Fruit fly (Drosophila melanogaster) whole organism, embryonic: Measurements from ENCODE around the gene CG8191.

ENCODE experiments used
- CG1024 ChIP-seq: fragments of 200-800 bp; sonication (Bioruptor generic); IDR thresholded peaks from 2 replicates; pipeline ENCODE4 v1.3.6; 2022; ENCODE audit warnings: missing biosample characterization, missing genetic modification characterization
- CG11560 ChIP-seq: fragments of 200-800 bp; sonication (Bioruptor generic); IDR thresholded peaks from 3 replicates; pipeline ENCODE4 v1.3.6; 2022; ENCODE audit warnings: missing biosample characterization, missing genetic modification characterization
- CG12769 ChIP-seq: fragments of 200-800 bp; sonication (Bioruptor generic); optimal IDR thresholded peaks from 2 replicates; lab custom pipeline; 2019; ENCODE audit warnings: missing biosample characterization, mild to moderate bottlenecking, missing genetic modification characterization, moderate library complexity
- CG13424 ChIP-seq: fragments of 200-800 bp; sonication (Bioruptor generic); optimal IDR thresholded peaks from 2 replicates; lab custom pipeline; 2019; ENCODE audit warnings: missing biosample characterization, mild to moderate bottlenecking, missing genetic modification characterization, moderate library complexity
- CG14441 ChIP-seq: fragments of 200-800 bp; sonication (Bioruptor generic); IDR thresholded peaks from 2 replicates; pipeline ENCODE4 v1.3.6; 2022; ENCODE audit warnings: missing biosample characterization, missing genetic modification characterization
- CG14710 ChIP-seq: fragments of 200-800 bp; sonication (Bioruptor generic); optimal IDR thresholded peaks from 3 replicates; lab custom pipeline; 2019; ENCODE audit warnings: missing biosample characterization, mild to moderate bottlenecking, missing genetic modification characterization, moderate library complexity
- CG16813 ChIP-seq: fragments of 200-800 bp; sonication (Bioruptor generic); IDR thresholded peaks from 3 replicates; pipeline ENCODE4 v1.3.6; 2022; ENCODE audit warnings: missing biosample characterization, missing genetic modification characterization; ENCODE audit not compliant: partially characterized antibody
- CG16815 ChIP-seq: fragments of 200-800 bp; sonication (Bioruptor generic); optimal IDR thresholded peaks from 3 replicates; lab custom pipeline; 2017; ENCODE audit warnings: missing biosample characterization, mild to moderate bottlenecking, missing genetic modification characterization
- CG17612 ChIP-seq: fragments of 200-800 bp; sonication (Bioruptor generic); IDR thresholded peaks from 2 replicates; pipeline ENCODE4 v1.3.6; 2022; ENCODE audit warnings: missing biosample characterization, missing genetic modification characterization
- CG2120 ChIP-seq: fragments of 200-800 bp; sonication (Bioruptor generic); optimal IDR thresholded peaks from 3 replicates; lab custom pipeline; 2016; ENCODE audit warnings: missing biosample characterization, missing genetic modification characterization
- CG2202 ChIP-seq: fragments of 200-800 bp; sonication (Bioruptor generic); optimal IDR thresholded peaks from 2 replicates; lab custom pipeline; 2018; ENCODE audit warnings: missing biosample characterization, mild to moderate bottlenecking, missing genetic modification characterization
- CG2875 ChIP-seq: fragments of 200-800 bp; sonication (Bioruptor generic); optimal IDR thresholded peaks from 2 replicates; lab custom pipeline; 2017; ENCODE audit warnings: missing biosample characterization, mild to moderate bottlenecking, missing genetic modification characterization, missing genetic modification reagents
- CG4730 ChIP-seq: fragments of 200-800 bp; sonication (Bioruptor generic); IDR thresholded peaks from 2 replicates; pipeline ENCODE4 v1.3.6; 2022; ENCODE audit warnings: missing biosample characterization, missing genetic modification characterization
- CG6175 ChIP-seq: fragments of 200-800 bp; sonication (Bioruptor generic); IDR thresholded peaks from 3 replicates; pipeline ENCODE4 v1.3.6; 2022; ENCODE audit warnings: missing biosample characterization, missing genetic modification characterization
- CG8281 ChIP-seq: fragments of 200-800 bp; sonication (Bioruptor generic); optimal IDR thresholded peaks from 2 replicates; lab custom pipeline; 2018; ENCODE audit warnings: missing biosample characterization, mild to moderate bottlenecking, missing genetic modification characterization, moderate library complexity
- CG8290 ChIP-seq, 3 experiments: fragments of 200-800 bp; sonication (Bioruptor generic); optimal IDR thresholded peaks; 2 replicates each; lab custom pipeline; 2016 to 2019; ENCODE audit warnings: missing biosample characterization in 3 of 3, missing genetic modification characterization in 3 of 3, mild to moderate bottlenecking in 2 of 3, moderate library complexity in 1 of 3
- CG8478 ChIP-seq: fragments of >200 bp; optimal IDR thresholded peaks from 2 replicates; lab custom pipeline; 2018
- CG8765 ChIP-seq: fragments of 200-800 bp; sonication (Bioruptor generic); IDR thresholded peaks from 2 replicates; pipeline ENCODE4 v1.3.6; 2022; ENCODE audit warnings: missing biosample characterization, missing genetic modification characterization
- CG8924 ChIP-seq: fragments of 200-800 bp; optimal IDR thresholded peaks from 3 replicates; lab custom pipeline; 2019; ENCODE audit warnings: missing biosample characterization, mild to moderate bottlenecking, missing genetic modification characterization, moderate library complexity
- CG9215 ChIP-seq: fragments of 200-800 bp; sonication (Bioruptor generic); IDR thresholded peaks from 2 replicates; pipeline ENCODE4 v1.3.6; 2022; ENCODE audit warnings: missing biosample characterization, missing genetic modification characterization
- CG9817 ChIP-seq: fragments of 200-800 bp; sonication (Bioruptor generic); optimal IDR thresholded peaks from 2 replicates; lab custom pipeline; 2018; ENCODE audit warnings: missing biosample characterization, mild to moderate bottlenecking, missing genetic modification characterization, moderate library complexity
- CkIIα-i1 ChIP-seq: fragments of 200-800 bp; sonication (Bioruptor generic); IDR thresholded peaks from 2 replicates; pipeline ENCODE4 v1.3.6; 2022; ENCODE audit warnings: missing biosample characterization, missing genetic modification characterization
- Dip2 ChIP-seq: fragments of 200-800 bp; sonication (Bioruptor generic); IDR thresholded peaks from 2 replicates; pipeline ENCODE4 v1.3.6; 2022; ENCODE audit warnings: missing biosample characterization, missing genetic modification characterization
- Dll ChIP-seq: fragments of 200-800 bp; sonication (Bioruptor generic); IDR thresholded peaks from 4 replicates; pipeline ENCODE4 v1.3.6; 2022; ENCODE audit warnings: missing biosample characterization, missing genetic modification characterization; ENCODE audit not compliant: partially characterized antibody
- Hsf ChIP-seq: fragments of 200-800 bp; sonication (Bioruptor generic); optimal IDR thresholded peaks from 3 replicates; lab custom pipeline; 2016; ENCODE audit warnings: missing biosample characterization, missing genetic modification characterization
- Jarid2 ChIP-seq: fragments of 200-800 bp; sonication (Bioruptor generic); optimal IDR thresholded peaks from 3 replicates; lab custom pipeline; 2017; ENCODE audit warnings: mild to moderate bottlenecking, missing biosample characterization, missing genetic modification reagents, missing genetic modification characterization
- Lim3 ChIP-seq: fragments of 200-800 bp; sonication (Bioruptor generic); IDR thresholded peaks from 2 replicates; pipeline ENCODE4 v1.3.6; 2022; ENCODE audit warnings: missing biosample characterization, missing genetic modification characterization
- NC2α ChIP-seq: fragments of 200-800 bp; sonication (Bioruptor generic); optimal IDR thresholded peaks from 2 replicates; lab custom pipeline; 2016; ENCODE audit warnings: missing biosample characterization, missing genetic modification characterization
- NK7.1 ChIP-seq: fragments of 200-800 bp; sonication (Bioruptor generic); optimal IDR thresholded peaks from 3 replicates; lab custom pipeline; 2016; ENCODE audit warnings: missing biosample characterization, missing genetic modification characterization
- Sin3A ChIP-seq: fragments of >200 bp; optimal IDR thresholded peaks from 2 replicates; lab custom pipeline; 2018
- Taf1 ChIP-seq: fragments of 200-800 bp; sonication (Bioruptor generic); IDR thresholded peaks from 2 replicates; pipeline ENCODE4 v1.3.6; 2022; ENCODE audit warnings: missing biosample characterization, missing genetic modification characterization
- Xrp1 ChIP-seq: fragments of 200-800 bp; sonication (Bioruptor generic); IDR thresholded peaks from 2 replicates; pipeline ENCODE4 v1.3.6; 2022; ENCODE audit warnings: missing biosample characterization, missing genetic modification characterization
- ac ChIP-seq: fragments of 200-800 bp; sonication (Bioruptor generic); optimal IDR thresholded peaks from 3 replicates; lab custom pipeline; 2017; ENCODE audit warnings: missing biosample characterization, mild to moderate bottlenecking, missing genetic modification characterization
- bab2 ChIP-seq: fragments of 200-800 bp; sonication (Bioruptor generic); optimal IDR thresholded peaks from 2 replicates; lab custom pipeline; 2016; ENCODE audit warnings: missing biosample characterization, missing genetic modification characterization
- caup ChIP-seq: fragments of 200-800 bp; sonication (Bioruptor generic); optimal IDR thresholded peaks from 3 replicates; lab custom pipeline; 2017; ENCODE audit warnings: missing biosample characterization, mild to moderate bottlenecking, missing genetic modification characterization, moderate library complexity; ENCODE audit not compliant: severe bottlenecking
- cwo ChIP-seq: fragments of 200-800 bp; sonication (Bioruptor generic); optimal IDR thresholded peaks from 3 replicates; lab custom pipeline; 2017; ENCODE audit warnings: missing biosample characterization, missing genetic modification characterization, mild to moderate bottlenecking, moderate library complexity, missing genetic modification reagents
- dan ChIP-seq: fragments of 200-800 bp; sonication (Bioruptor generic); IDR thresholded peaks from 2 replicates; pipeline ENCODE4 v1.3.6; 2022; ENCODE audit warnings: missing biosample characterization, missing genetic modification characterization
- dimm ChIP-seq: fragments of 200-800 bp; sonication (Bioruptor generic); IDR thresholded peaks from 2 replicates; pipeline ENCODE4 v1.3.6; 2022; ENCODE audit warnings: missing biosample characterization, missing genetic modification characterization
- dysf ChIP-seq: fragments of 200-800 bp; sonication (Bioruptor generic); IDR thresholded peaks from 3 replicates; pipeline ENCODE4 v1.3.6; 2022; ENCODE audit warnings: missing biosample characterization, missing genetic modification characterization
- esg ChIP-seq: fragments of 200-800 bp; sonication (Bioruptor generic); conservative IDR thresholded peaks from 2 replicates; pipeline ENCODE4 v1.3.6; 2022; ENCODE audit warnings: missing biosample characterization, missing genetic modification characterization
- nmo ChIP-seq: fragments of 200-800 bp; sonication (Bioruptor generic); optimal IDR thresholded peaks from 2 replicates; lab custom pipeline; 2018; ENCODE audit warnings: missing biosample characterization, mild to moderate bottlenecking, missing genetic modification characterization, moderate library complexity
- nom ChIP-seq: fragments of 200-800 bp; sonication (Bioruptor generic); optimal IDR thresholded peaks from 2 replicates; lab custom pipeline; 2017; ENCODE audit warnings: missing biosample characterization, missing genetic modification characterization, mild to moderate bottlenecking, moderate library complexity, missing genetic modification reagents
- p53 ChIP-seq: fragments of 200-800 bp; sonication (Bioruptor generic); optimal IDR thresholded peaks from 2 replicates; lab custom pipeline; 2016; ENCODE audit warnings: missing biosample characterization, missing genetic modification characterization
- phol ChIP-seq: fragments of 200-800 bp; sonication (Bioruptor generic); optimal IDR thresholded peaks from 3 replicates; lab custom pipeline; 2018; ENCODE audit warnings: missing biosample characterization, mild to moderate bottlenecking, missing genetic modification characterization, moderate library complexity
- repo ChIP-seq: fragments of 200-800 bp; sonication (Bioruptor generic); optimal IDR thresholded peaks from 2 replicates; lab custom pipeline; 2016; ENCODE audit warnings: missing biosample characterization, missing genetic modification characterization
- seq ChIP-seq: fragments of 200-800 bp; sonication (Bioruptor generic); IDR thresholded peaks from 2 replicates; pipeline ENCODE4 v1.3.6; 2022; ENCODE audit warnings: missing biosample characterization, missing genetic modification characterization
- tgo ChIP-seq: fragments of 200-800 bp; sonication (Bioruptor generic); IDR thresholded peaks from 3 replicates; pipeline ENCODE4 v1.3.6; 2022; ENCODE audit warnings: missing biosample characterization, missing genetic modification characterization
- unc-4 ChIP-seq: fragments of 200-800 bp; sonication (Bioruptor generic); IDR thresholded peaks from 2 replicates; pipeline ENCODE4 v1.3.6; 2022; ENCODE audit warnings: missing biosample characterization, missing genetic modification characterization; ENCODE audit not compliant: partially characterized antibody
- vfl ChIP-seq: fragments of 200-800 bp; sonication (Bioruptor generic); optimal IDR thresholded peaks from 2 replicates; lab custom pipeline; 2016; ENCODE audit warnings: missing biosample characterization, missing genetic modification characterization
- z ChIP-seq: fragments of 200-800 bp; sonication (Bioruptor generic); IDR thresholded peaks from 3 replicates; pipeline ENCODE4 v1.3.6; 2022; ENCODE audit warnings: missing biosample characterization, missing genetic modification characterization
- zfh2 ChIP-seq: fragments of 200-800 bp; sonication (Bioruptor generic); optimal IDR thresholded peaks from 2 replicates; lab custom pipeline; 2016; ENCODE audit warnings: missing biosample characterization, missing genetic modification characterization

The CG8191 gene

DNA sequence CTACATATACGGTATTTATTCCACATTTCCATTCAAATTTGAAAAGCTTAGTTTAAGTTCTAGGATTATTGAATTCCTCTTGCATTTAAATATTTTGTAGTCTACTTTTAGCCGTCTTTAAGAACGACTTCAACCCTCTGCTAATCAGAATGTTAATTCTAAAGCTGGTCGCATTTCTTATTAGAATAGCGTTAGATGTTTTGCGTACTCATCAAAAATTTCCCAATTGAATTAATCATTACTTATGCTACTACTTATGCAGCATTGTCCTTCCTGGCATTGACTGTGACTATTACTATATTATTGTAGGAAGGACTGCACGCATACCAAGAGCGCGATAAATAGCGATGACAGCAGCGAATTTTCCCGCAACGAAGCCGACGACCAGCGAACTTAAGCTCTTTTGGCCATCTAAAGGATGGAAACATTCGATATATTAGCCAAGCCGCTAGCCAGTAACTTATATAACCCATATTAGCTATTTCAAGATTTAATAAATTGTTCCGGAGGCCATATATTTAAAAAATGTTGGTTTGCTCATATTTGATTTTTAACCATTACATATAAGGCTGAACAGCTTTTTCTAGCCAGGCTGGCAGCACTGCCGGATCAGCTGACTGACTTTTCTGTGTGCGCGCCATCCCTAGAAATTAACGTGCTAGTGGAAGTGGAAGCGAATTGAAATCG, 35.0 kb upstream of the CG8191 start, which contains the start of gene CG8128 (continued):
- TF ChIP-seq Taf1 (GFP tag; lab: Robert Waterston, UW) (no peak), dysf (GFP tag; lab: Robert Waterston, UW) (0 out of 3 replicates have a peak, but pooled peaks have one; percentile 6), Jarid2 (no peak), Dll (GFP tag; lab: Robert Waterston, UW) (0 out of 4 replicates have a peak, but pooled peaks have one; percentile 10), CG9215 (GFP tag; lab: Robert Waterston, UW) (no peak), Dip2 (GFP tag; lab: Robert Waterston, UW) (no peak), NK7.1 (GFP tag; lab: Kevin White, UChicago) (no peak), CG2202 (no peak), CG11560 (no peak), CG2120 (GFP tag; lab: Kevin White, UChicago) (peak; percentile 32), dan (GFP tag; lab: Robert Waterston, UW) (no peak), CG17612 (GFP tag; lab: Robert Waterston, UW) (no peak), CG8765 (GFP tag; lab: Robert Waterston, UW) (no peak), CG4730 (no peak), esg (GFP tag; lab: Robert Waterston, UW) (peak; percentile 15; the same call in 1 of the 2 replicates), CkIIα-i1 (GFP tag; lab: Robert Waterston, UW) (no peak), CG13424 (tag; lab: Kevin White, UChicago) (peak; percentile 28), CG12769 (no peak), CG6175 (GFP tag; lab: Robert Waterston, UW) (no peak), CG8478 (lab: Kevin White, UChicago) (no peak), unc-4 (GFP tag; lab: Robert Waterston, UW) (no peak), CG16813 (no peak), CG2875 (no peak), CG14441 (GFP tag; lab: Robert Waterston, UW) (no peak), ac (GFP tag; lab: Kevin White, UChicago) (no peak), CG9817 (tag; lab: Kevin White, UChicago) (no peak), z (GFP tag; lab: Robert Waterston, UW) (no peak), CG14710 (tag; lab: Kevin White, UChicago) (peak; percentile 24), zfh2 (no peak), nom (GFP tag; lab: Kevin White, UChicago) (no peak), dimm (GFP tag; lab: Robert Waterston, UW) (no peak), Lim3 (GFP tag; lab: Robert Waterston, UW) (no peak), Sin3A (lab: Kevin White, UChicago) (peak; percentile 42), caup (GFP tag; lab: Kevin White, UChicago) (no peak), CG16815 (GFP tag; lab: Kevin White, UChicago) (no peak), NC2α (GFP tag; lab: Kevin White, UChicago) (no peak), tgo (GFP tag; lab: Robert Waterston, UW) (no peak), bab2 (GFP tag; lab: Kevin White, UChicago) (peak; percentile 9), seq (no peak), CG8281 (tag; lab: Kevin White, UChicago) (no peak), CG8290 (GFP tag; optimal IDR thresholded peaks at IDR 0.05; lab: Kevin White, UChicago) (no peak), CG8290 (tag; optimal IDR thresholded peaks at IDR 0.05; lab: Kevin White, UChicago) (peak in 1 of 2 experiments; percentile 56), vfl (GFP tag; lab: Kevin White, UChicago) (no peak), CG1024 (GFP tag; lab: Robert Waterston, UW) (no peak), nmo (GFP tag; lab: Kevin White, UChicago) (peak; percentile 30), Xrp1 (GFP tag; lab: Robert Waterston, UW) (no peak), p53 (GFP tag; lab: Kevin White, UChicago) (no peak), repo (no peak), cwo (GFP tag; lab: Kevin White, UChicago) (no peak), CG8924 (tag; lab: Kevin White, UChicago) (no peak), Hsf (GFP tag; lab: Kevin White, UChicago) (peak; percentile 3), phol (peak; percentile 15)
